Worm (Caenorhabditis elegans) whole organism, midembryonic: ENCODE measurements around the gene B0361.14.

Experiments used
- flt-1 ChIP-seq: fragments of 200-800 bp; sonication (Bioruptor generic); IDR thresholded peaks from 2 replicates; pipeline ENCODE4 v1.3.6; 2022; ENCODE audit warnings: missing genetic modification characterization, missing compliant biosample characterization
- klf-2 ChIP-seq: fragments of 200-800 bp; sonication (Bioruptor generic); conservative IDR thresholded peaks from 2 replicates; pipeline ENCODE4 v1.3.6; 2022; ENCODE audit warnings: missing genetic modification reagents, missing genetic modification characterization, missing compliant biosample characterization
- med-1 ChIP-seq: sonication (generic microtip); optimal IDR thresholded peaks from 2 replicates; lab custom pipeline; 2017; ENCODE audit warnings: missing genetic modification characterization, mild to moderate bottlenecking, missing compliant biosample characterization, antibody characterized with exemption, missing genetic modification reagents; ENCODE audit not compliant: insufficient read depth
- tab-1 ChIP-seq: fragments of 200-800 bp; sonication (Bioruptor generic); IDR thresholded peaks from 2 replicates; pipeline ENCODE4 v1.3.6; 2022; ENCODE audit warnings: missing genetic modification characterization, missing compliant biosample characterization
- ztf-23 ChIP-seq: fragments of 200-800 bp; sonication (Bioruptor generic); IDR thresholded peaks from 2 replicates; pipeline ENCODE4 v1.3.6; 2022; ENCODE audit warnings: missing genetic modification reagents, missing genetic modification characterization, missing compliant biosample characterization
- ztf-29 ChIP-seq: fragments of 200-800 bp; sonication (Bioruptor generic); IDR thresholded peaks from 2 replicates; pipeline ENCODE4 v1.3.6; 2022; ENCODE audit warnings: missing genetic modification reagents, missing genetic modification characterization, missing compliant biosample characterization

DNA sequence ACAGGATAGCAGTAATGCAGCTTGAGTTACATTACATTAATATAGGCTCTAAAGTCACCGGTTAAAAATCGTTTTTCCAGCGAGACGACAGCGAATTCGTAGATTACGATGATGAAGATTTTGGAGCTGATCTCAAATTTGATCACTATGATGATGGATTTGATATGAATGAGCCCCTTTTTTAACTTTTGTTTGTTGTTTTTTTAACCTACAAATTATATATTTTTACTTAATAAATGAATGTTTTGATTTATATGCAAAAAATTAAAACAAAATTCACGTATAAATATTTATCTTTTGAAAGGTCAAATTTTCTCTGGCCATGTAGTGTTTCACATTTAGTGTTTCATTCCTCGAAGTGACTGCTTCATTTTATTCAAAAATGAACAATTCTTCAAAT, 44.1 kb upstream of the B0361.14 start, which contains the start of gene F08F8.6:
- TF ChIP-seq klf-2 (GFP tag; lab: Robert Waterston, UW), result no peak
- TF ChIP-seq ztf-23 (GFP tag; lab: Robert Waterston, UW), result no peak
- no peak for TF ChIP-seq tab-1 (GFP tag; lab: Robert Waterston, UW)
- no peak for TF ChIP-seq ztf-29 (GFP tag; lab: Robert Waterston, UW)
- no peak for TF ChIP-seq med-1 (GFP tag; lab: Kevin White, UChicago)
- TF ChIP-seq flt-1, result no peak
